Fruit fly (Drosophila melanogaster) whole organism, embryonic: ENCODE measurements around the gene CG5846.

ENCODE experiments used
- Awh ChIP-seq: fragments of 200-800 bp; sonication (Bioruptor generic); IDR thresholded peaks from 2 replicates; pipeline ENCODE4, ENCODE4 v1.3.6; 2022; ENCODE audit warnings: missing biosample characterization, missing genetic modification characterization
- B-H1 ChIP-seq: fragments of 200-800 bp; sonication (Bioruptor generic); IDR thresholded peaks from 3 replicates; pipeline ENCODE4 v1.3.6; 2022; ENCODE audit warnings: missing biosample characterization, missing genetic modification characterization
- CG12299 ChIP-seq: fragments of 200-800 bp; sonication (Bioruptor generic); optimal IDR thresholded peaks from 2 replicates; lab custom pipeline; 2018; ENCODE audit warnings: missing biosample characterization, mild to moderate bottlenecking, missing genetic modification characterization
- CG15601 ChIP-seq: fragments of 200-800 bp; sonication (Bioruptor generic); optimal IDR thresholded peaks from 3 replicates; lab custom pipeline; 2019; ENCODE audit warnings: missing biosample characterization, mild to moderate bottlenecking, missing genetic modification characterization, moderate library complexity
- CG1603 ChIP-seq: fragments of 200-800 bp; sonication (Bioruptor generic); optimal IDR thresholded peaks from 2 replicates; lab custom pipeline; 2019; ENCODE audit warnings: missing biosample characterization, mild to moderate bottlenecking, missing genetic modification characterization, moderate library complexity
- CG18476 ChIP-seq: fragments of 200-800 bp; sonication (Bioruptor generic); optimal IDR thresholded peaks from 2 replicates; lab custom pipeline; 2016; ENCODE audit warnings: missing biosample characterization, mild to moderate bottlenecking, missing genetic modification characterization
- CG2116 ChIP-seq: fragments of 200-800 bp; sonication (Bioruptor generic); optimal IDR thresholded peaks from 3 replicates; lab custom pipeline; 2018; ENCODE audit warnings: missing biosample characterization, mild to moderate bottlenecking, missing genetic modification characterization
- CG30431 ChIP-seq: fragments of 200-800 bp; sonication (Bioruptor generic); optimal IDR thresholded peaks from 2 replicates; lab custom pipeline; 2017; ENCODE audit warnings: missing biosample characterization, missing genetic modification characterization
- CG3065 ChIP-seq: fragments of 200-800 bp; sonication (Bioruptor generic); optimal IDR thresholded peaks from 2 replicates; lab custom pipeline; 2016; ENCODE audit warnings: missing biosample characterization, missing genetic modification characterization
- CG33213 ChIP-seq: fragments of 200-800 bp; sonication (Bioruptor generic); optimal IDR thresholded peaks from 3 replicates; lab custom pipeline; 2016; ENCODE audit warnings: missing biosample characterization, missing genetic modification characterization
- CG3726 ChIP-seq: fragments of 200-800 bp; sonication (Bioruptor generic); IDR thresholded peaks from 3 replicates; pipeline ENCODE4, ENCODE4 v1.3.6; 2022; ENCODE audit warnings: missing biosample characterization, missing genetic modification characterization
- CG3838 ChIP-seq: fragments of 200-800 bp; sonication (Bioruptor generic); optimal IDR thresholded peaks from 3 replicates; lab custom pipeline; 2016; ENCODE audit warnings: missing biosample characterization, missing genetic modification characterization
- CG4424 ChIP-seq: fragments of 200-800 bp; sonication (Bioruptor generic); optimal IDR thresholded peaks from 3 replicates; lab custom pipeline; 2016; ENCODE audit warnings: missing biosample characterization, missing genetic modification characterization
- CG5245 ChIP-seq: fragments of 200-800 bp; sonication (Bioruptor generic); optimal IDR thresholded peaks from 3 replicates; lab custom pipeline; 2016; ENCODE audit warnings: missing biosample characterization, missing genetic modification characterization
- CG6813 ChIP-seq: fragments of 200-800 bp; sonication (Bioruptor generic); optimal IDR thresholded peaks from 2 replicates; lab custom pipeline; 2017; ENCODE audit warnings: missing biosample characterization, missing genetic modification characterization, mild to moderate bottlenecking, moderate library complexity, missing genetic modification reagents
- CG7271 ChIP-seq: fragments of 200-800 bp; sonication (Bioruptor generic); optimal IDR thresholded peaks from 2 replicates; lab custom pipeline; 2018; ENCODE audit warnings: missing biosample characterization, mild to moderate bottlenecking, missing genetic modification characterization, moderate library complexity
- CG7556 ChIP-seq: fragments of 200-800 bp; sonication (Bioruptor generic); optimal IDR thresholded peaks from 2 replicates; lab custom pipeline; 2017; ENCODE audit warnings: missing biosample characterization, mild to moderate bottlenecking, missing genetic modification characterization
- CG7928 ChIP-seq: fragments of 200-800 bp; sonication (Bioruptor generic); optimal IDR thresholded peaks from 2 replicates; lab custom pipeline; 2017; ENCODE audit warnings: missing biosample characterization, mild to moderate bottlenecking, missing genetic modification characterization
- CG8359 ChIP-seq: fragments of 200-800 bp; sonication (Bioruptor generic); optimal IDR thresholded peaks from 2 replicates; lab custom pipeline; 2017; ENCODE audit warnings: missing biosample characterization, mild to moderate bottlenecking, missing genetic modification characterization, borderline replicate concordance
- CHES-1-like ChIP-seq: fragments of 200-800 bp; sonication (Bioruptor generic); optimal IDR thresholded peaks from 2 replicates; lab custom pipeline; 2016; ENCODE audit warnings: missing biosample characterization, missing genetic modification characterization
- Camta ChIP-seq: fragments of 200-800 bp; sonication (Bioruptor generic); optimal IDR thresholded peaks from 2 replicates; lab custom pipeline; 2016; ENCODE audit warnings: missing biosample characterization, missing genetic modification characterization
- CrebB ChIP-seq: fragments of 200-800 bp; sonication (Bioruptor generic); optimal IDR thresholded peaks from 3 replicates; lab custom pipeline; 2018; ENCODE audit warnings: missing biosample characterization, mild to moderate bottlenecking, missing genetic modification characterization
- Dref ChIP-seq: fragments of 200-800 bp; sonication (Bioruptor generic); IDR thresholded peaks from 2 replicates; pipeline ENCODE4 v1.3.6; 2022; ENCODE audit warnings: missing biosample characterization, missing genetic modification characterization
- Eip74EF ChIP-seq, 2 experiments: fragments of 200-800 bp in 1 of 2; fragments of >200 bp in 1 of 2; sonication (Bioruptor generic) in 1 of 2; optimal IDR thresholded peaks; 2 replicates each; lab custom pipeline; 2017 to 2019; ENCODE audit warnings: missing biosample characterization in 2 of 2, missing genetic modification characterization in 2 of 2, mild to moderate bottlenecking in 1 of 2, moderate library complexity in 1 of 2
- Gug ChIP-seq: fragments of 200-800 bp; sonication (Bioruptor generic); IDR thresholded peaks from 4 replicates; pipeline ENCODE4 v1.3.6; 2022; ENCODE audit warnings: missing biosample characterization, missing genetic modification characterization
- Hr51 ChIP-seq, 2 experiments: fragments of 200-800 bp; sonication (Bioruptor generic); optimal IDR thresholded peaks; 2 replicates in 1 of 2; 3 replicates in 1 of 2; lab custom pipeline; 2016 to 2018; ENCODE audit warnings: missing biosample characterization in 2 of 2, missing genetic modification characterization in 2 of 2, mild to moderate bottlenecking in 1 of 2, moderate library complexity in 1 of 2
- Max ChIP-seq: fragments of 200-800 bp; sonication (Bioruptor generic); optimal IDR thresholded peaks from 2 replicates; lab custom pipeline; 2016; ENCODE audit warnings: missing biosample characterization, mild to moderate bottlenecking, missing genetic modification characterization
- NC2β ChIP-seq: fragments of 200-800 bp; sonication (Bioruptor generic); optimal IDR thresholded peaks from 2 replicates; lab custom pipeline; 2016; ENCODE audit warnings: missing biosample characterization, missing genetic modification characterization
- NfI ChIP-seq: fragments of 200-800 bp; sonication (Bioruptor generic); optimal IDR thresholded peaks from 3 replicates; lab custom pipeline; 2018; ENCODE audit warnings: missing biosample characterization, mild to moderate bottlenecking, missing genetic modification characterization, moderate library complexity
- btn ChIP-seq: fragments of 200-800 bp; sonication (Bioruptor generic); optimal IDR thresholded peaks from 2 replicates; lab custom pipeline; 2016; ENCODE audit warnings: missing biosample characterization, missing genetic modification characterization
- cg ChIP-seq: fragments of 200-800 bp; sonication (Bioruptor generic); optimal IDR thresholded peaks from 3 replicates; lab custom pipeline; 2019; ENCODE audit warnings: missing biosample characterization, mild to moderate bottlenecking, missing genetic modification characterization, moderate library complexity
- chinmo ChIP-seq: fragments of 200-800 bp; sonication (Bioruptor generic); IDR thresholded peaks from 4 replicates; pipeline ENCODE4 v1.3.6; 2022; ENCODE audit warnings: missing biosample characterization, missing genetic modification characterization; ENCODE audit not compliant: partially characterized antibody
- dm ChIP-seq: fragments of 200-800 bp; sonication (Bioruptor generic); optimal IDR thresholded peaks from 3 replicates; lab custom pipeline; 2016; ENCODE audit warnings: missing biosample characterization, missing genetic modification characterization
- her ChIP-seq: fragments of 200-800 bp; sonication (Bioruptor generic); optimal IDR thresholded peaks from 2 replicates; lab custom pipeline; 2016; ENCODE audit warnings: missing biosample characterization, missing genetic modification characterization
- jing ChIP-seq: fragments of 200-800 bp; sonication (Bioruptor generic); optimal IDR thresholded peaks from 2 replicates; lab custom pipeline; 2018; ENCODE audit warnings: missing biosample characterization, mild to moderate bottlenecking, missing genetic modification characterization
- jumu ChIP-seq: fragments of 200-800 bp; sonication (Bioruptor generic); optimal IDR thresholded peaks from 3 replicates; lab custom pipeline; 2016; ENCODE audit warnings: missing biosample characterization, missing genetic modification characterization
- kay ChIP-seq: fragments of 200-800 bp; sonication (Bioruptor generic); optimal IDR thresholded peaks from 2 replicates; lab custom pipeline; 2016; ENCODE audit warnings: missing biosample characterization, missing genetic modification characterization
- kni ChIP-seq: fragments of 200-800 bp; sonication (Bioruptor generic); optimal IDR thresholded peaks from 3 replicates; lab custom pipeline; 2017; ENCODE audit warnings: mild to moderate bottlenecking, missing biosample characterization, missing genetic modification reagents, missing genetic modification characterization
- lmd ChIP-seq: fragments of 200-800 bp; sonication (Bioruptor generic); IDR thresholded peaks from 2 replicates; pipeline ENCODE4 v1.3.6; 2022; ENCODE audit warnings: missing biosample characterization, missing genetic modification characterization
- lov ChIP-seq, 2 experiments: fragments of 200-800 bp in 1 of 2; fragments of >200 bp in 1 of 2; sonication (Bioruptor generic) in 1 of 2; IDR thresholded peaks in 1 of 2; optimal IDR thresholded peaks in 1 of 2; 2 replicates in 1 of 2; 3 replicates in 1 of 2; pipeline versions ENCODE4 v1.3.6 to Lab custom; 2017 to 2022; ENCODE audit warnings: missing biosample characterization in 1 of 2, missing genetic modification characterization in 1 of 2
- nerfin-2 ChIP-seq: fragments of 200-800 bp; sonication (Bioruptor generic); IDR thresholded peaks from 2 replicates; pipeline ENCODE4 v1.3.6; 2022; ENCODE audit warnings: missing biosample characterization, missing genetic modification characterization; ENCODE audit not compliant: partially characterized antibody
- sd ChIP-seq: fragments of 200-800 bp; sonication (Bioruptor generic); optimal IDR thresholded peaks from 3 replicates; lab custom pipeline; 2018; ENCODE audit warnings: missing biosample characterization, mild to moderate bottlenecking, missing genetic modification characterization, moderate library complexity
- seq ChIP-seq: fragments of 200-800 bp; sonication (Bioruptor generic); IDR thresholded peaks from 2 replicates; pipeline ENCODE4 v1.3.6; 2022; ENCODE audit warnings: missing biosample characterization, missing genetic modification characterization
- toy ChIP-seq: fragments of 200-800 bp; sonication (Bioruptor generic); IDR thresholded peaks from 2 replicates; pipeline ENCODE4 v1.3.6; 2022; ENCODE audit warnings: missing biosample characterization, missing genetic modification characterization
- unc-4 ChIP-seq: fragments of 200-800 bp; sonication (Bioruptor generic); IDR thresholded peaks from 2 replicates; pipeline ENCODE4 v1.3.6; 2022; ENCODE audit warnings: missing biosample characterization, missing genetic modification characterization; ENCODE audit not compliant: partially characterized antibody
- usp ChIP-seq: fragments of >200 bp; optimal IDR thresholded peaks from 2 replicates; lab custom pipeline; 2017; ENCODE audit warnings: missing biosample characterization, missing genetic modification characterization
- wek ChIP-seq: fragments of 200-800 bp; sonication (Bioruptor generic); optimal IDR thresholded peaks from 3 replicates; lab custom pipeline; 2018; ENCODE audit warnings: missing biosample characterization, mild to moderate bottlenecking, missing genetic modification characterization, moderate library complexity

CG5846 gene

dm6 chr2L:9966983-9967737 lies 10.1 kb upstream of the CG5846 start, which contains the start of the genes Dref and RpL13 (continued):
- TF ChIP-seq CG3726 (GFP tag; lab: Robert Waterston, UW): peak; percentile 55; the same call in 1 of the 3 replicates
- TF ChIP-seq CG8359 (GFP tag; lab: Kevin White, UChicago): peak; percentile 79
- peak; percentile 74 for TF ChIP-seq CG7928 (GFP tag; lab: Kevin White, UChicago)
- TF ChIP-seq kni: peak; percentile 97
- peak; percentile 51 for TF ChIP-seq CG3065
- TF ChIP-seq nerfin-2 (GFP tag; lab: Robert Waterston, UW): peak; percentile 83
- TF ChIP-seq CG5245 (GFP tag; lab: Kevin White, UChicago): peak; percentile 46
- peak; percentile 91 for TF ChIP-seq CG12299
- TF ChIP-seq CG1603: peak; percentile 90
- TF ChIP-seq CG2116 (GFP tag; lab: Kevin White, UChicago): peak; percentile 96
- peak; percentile 96 for TF ChIP-seq dm (GFP tag; lab: Kevin White, UChicago)
- TF ChIP-seq CG6813: peak; percentile 93
- peak; percentile 95 for TF ChIP-seq NC2β (GFP tag; lab: Kevin White, UChicago)
- TF ChIP-seq CHES-1-like: peak; percentile 90
- peak; percentile 73 for TF ChIP-seq btn
- TF ChIP-seq CG15601: peak; percentile 90
- TF ChIP-seq CG30431 (GFP tag; lab: Kevin White, UChicago): peak; percentile 49
- TF ChIP-seq her (GFP tag; lab: Kevin White, UChicago): peak; percentile 88
- TF ChIP-seq sd (tag; lab: Kevin White, UChicago): peak; percentile 66
- TF ChIP-seq CG3838 (GFP tag; lab: Kevin White, UChicago): peak; percentile 71
- TF ChIP-seq toy (GFP tag; lab: Robert Waterston, UW): peak; percentile 60; the same call in 1 of the 2 replicates
- peak; percentile 73 for TF ChIP-seq unc-4 (GFP tag; lab: Robert Waterston, UW)
- peak; percentile 88 for TF ChIP-seq Camta (GFP tag; lab: Kevin White, UChicago)
- peak; percentile 39; the same call in 2 of the 3 replicates for TF ChIP-seq B-H1 (GFP tag; lab: Robert Waterston, UW)
- TF ChIP-seq Hr51 (GFP tag; optimal IDR thresholded peaks at IDR 0.05; lab: Kevin White, UChicago): peak; percentile 81 to 88
- TF ChIP-seq Max: peak; percentile 73
- peak; percentile 82 for TF ChIP-seq jumu (GFP tag; lab: Kevin White, UChicago)
- TF ChIP-seq cg: no peak
- no peak for TF ChIP-seq jing (GFP tag; lab: Kevin White, UChicago)
- peak; percentile 13; the same call in 1 of the 4 replicates for TF ChIP-seq Gug (GFP tag; lab: Robert Waterston, UW)
- peak; percentile 77 for TF ChIP-seq seq
- TF ChIP-seq CG18476: peak; percentile 68
- no peak for TF ChIP-seq lov (optimal IDR thresholded peaks at IDR 0.05; lab: Kevin White, UChicago)
- peak; percentile 96 for TF ChIP-seq lov (GFP tag; IDR thresholded peaks at IDR 0.05; lab: Robert Waterston, UW)
- peak; percentile 59; the same call in 1 of the 2 replicates for TF ChIP-seq lmd
- TF ChIP-seq CrebB (tag; lab: Kevin White, UChicago): peak; percentile 92
- TF ChIP-seq NfI (GFP tag; lab: Kevin White, UChicago): peak; percentile 94
- TF ChIP-seq chinmo (GFP tag; lab: Robert Waterston, UW): 0 out of 4 replicates have a peak, but pooled peaks have one; percentile 22
- peak; percentile 81 for TF ChIP-seq Dref (GFP tag; lab: Robert Waterston, UW)
- TF ChIP-seq CG7556 (GFP tag; lab: Kevin White, UChicago): peak; percentile 84
- TF ChIP-seq CG7271: peak; percentile 93
- peak; percentile 75 for TF ChIP-seq CG4424 (GFP tag; lab: Kevin White, UChicago)
- peak; percentile 91 for TF ChIP-seq wek (GFP tag; lab: Kevin White, UChicago)
- peak; percentile 75 for TF ChIP-seq Awh
- TF ChIP-seq kay (GFP tag; lab: Kevin White, UChicago): peak; percentile 36
- peak in 1 of 2 experiments; percentile 84 for TF ChIP-seq Eip74EF (GFP tag; optimal IDR thresholded peaks at IDR 0.05; lab: Kevin White, UChicago)
- TF ChIP-seq usp (GFP tag; lab: Kevin White, UChicago): no peak
- TF ChIP-seq CG33213: peak; percentile 92
